Worm (Caenorhabditis elegans) whole organism, young adult: ENCODE results near the gene C06C3.4.

Experiments
- B0035.1 ChIP-seq: sonication (generic microtip); optimal IDR thresholded peaks from 2 replicates; lab custom pipeline; 2016; ENCODE audit warnings: missing genetic modification characterization, mild to moderate bottlenecking, missing compliant biosample characterization, missing genotype, missing genetic modification reagents
- B0261.1 ChIP-seq: sonication (generic microtip); optimal IDR thresholded peaks from 2 replicates; lab custom pipeline; 2016; ENCODE audit warnings: mild to moderate bottlenecking, missing genetic modification characterization, moderate library complexity, missing compliant biosample characterization
- C06A6.2 ChIP-seq: fragments of 200-800 bp; sonication (Bioruptor generic); conservative IDR thresholded peaks from 2 replicates; pipeline ENCODE4 v1.3.6; 2022; ENCODE audit warnings: missing genetic modification characterization, missing compliant biosample characterization
- C17E4.6 ChIP-seq: fragments of 200-800 bp; sonication (Bioruptor generic); IDR thresholded peaks from 2 replicates; pipeline ENCODE4 v1.3.6; 2022; ENCODE audit warnings: missing genetic modification reagents, missing genetic modification characterization, missing compliant biosample characterization
- F37B4.10 ChIP-seq: fragments of 200-800 bp; sonication (Bioruptor generic); IDR thresholded peaks from 2 replicates; pipeline ENCODE4 v1.3.6; 2022; ENCODE audit warnings: missing genetic modification characterization, missing compliant biosample characterization
- F49E8.2 ChIP-seq: sonication (generic microtip); optimal IDR thresholded peaks from 3 replicates; lab custom pipeline; 2017; ENCODE audit warnings: missing genetic modification characterization, mild to moderate bottlenecking, missing compliant biosample characterization, antibody characterized with exemption, moderate library complexity; ENCODE audit not compliant: insufficient read depth
- T26A5.8 ChIP-seq: sonication (generic microtip); optimal IDR thresholded peaks from 2 replicates; lab custom pipeline; 2016; ENCODE audit warnings: missing genetic modification characterization, missing compliant biosample characterization
- Y53G8AR.9 ChIP-seq: fragments of 200-800 bp; sonication (Bioruptor generic); conservative IDR thresholded peaks from 2 replicates; pipeline ENCODE4 v1.3.6; 2022; ENCODE audit warnings: missing genetic modification reagents, missing genetic modification characterization, missing compliant biosample characterization
- Y79H2A.3 ChIP-seq: fragments of 200-800 bp; sonication (Bioruptor generic); conservative IDR thresholded peaks from 2 replicates; pipeline ENCODE4 v1.3.6; 2022; ENCODE audit warnings: missing genetic modification reagents, missing genetic modification characterization, missing compliant biosample characterization
- ama-1 ChIP-seq, 3 experiments: fragments of 150-350 bp in 1 of 3; sonication (generic microtip) in 2 of 3; optimal IDR thresholded peaks; 2 replicates each; lab custom pipeline; 2014 to 2018; ENCODE audit warnings: missing biosample characterization in 2 of 3, missing genetic modification characterization in 2 of 3, missing genetic modification reagents in 2 of 3
- atf-7 ChIP-seq: sonication (generic microtip); optimal IDR thresholded peaks from 2 replicates; lab custom pipeline; 2017; ENCODE audit warnings: mild to moderate bottlenecking, missing genetic modification characterization, missing compliant biosample characterization
- attf-3 ChIP-seq: fragments of 200-800 bp; sonication (Bioruptor generic); conservative IDR thresholded peaks from 2 replicates; pipeline ENCODE4 v1.3.6; 2022; ENCODE audit warnings: missing genetic modification reagents, missing genetic modification characterization, missing compliant biosample characterization
- attf-5 ChIP-seq: fragments of 200-800 bp; sonication (Bioruptor generic); optimal IDR thresholded peaks from 2 replicates; lab custom pipeline; 2018; ENCODE audit warnings: mild to moderate bottlenecking, missing genetic modification characterization, missing compliant biosample characterization
- ceh-100 ChIP-seq: fragments of 200-800 bp; sonication (Bioruptor generic); IDR thresholded peaks from 2 replicates; pipeline ENCODE4 v1.3.6; 2022; ENCODE audit warnings: missing genetic modification reagents, missing genetic modification characterization, missing compliant biosample characterization
- ceh-27 ChIP-seq: fragments of 200-800 bp; sonication (Bioruptor generic); optimal IDR thresholded peaks from 2 replicates; lab custom pipeline; 2018; ENCODE audit warnings: mild to moderate bottlenecking, missing genetic modification characterization, moderate library complexity, missing compliant biosample characterization
- ceh-91 ChIP-seq: fragments of 200-800 bp; sonication (Bioruptor generic); IDR thresholded peaks from 2 replicates; pipeline ENCODE4 v1.3.6; 2022; ENCODE audit warnings: missing genetic modification reagents, missing genetic modification characterization, missing compliant biosample characterization
- chd-7 ChIP-seq: sonication (generic microtip); optimal IDR thresholded peaks from 2 replicates; lab custom pipeline; 2016; ENCODE audit warnings: mild to moderate bottlenecking, missing genetic modification characterization, moderate library complexity, missing compliant biosample characterization
- dox-1 ChIP-seq: fragments of 200-800 bp; sonication (Bioruptor generic); IDR thresholded peaks from 2 replicates; pipeline ENCODE4 v1.3.6; 2022; ENCODE audit warnings: missing genetic modification reagents, missing genetic modification characterization, missing compliant biosample characterization
- efl-1 ChIP-seq: fragments of 150-350 bp; optimal IDR thresholded peaks from 2 replicates; lab custom pipeline; 2014; ENCODE audit warnings: missing biosample characterization, missing genetic modification reagents, missing genetic modification characterization
- ekl-4 ChIP-seq: fragments of 200-800 bp; sonication (Bioruptor generic); IDR thresholded peaks from 2 replicates; pipeline ENCODE4 v1.3.6; 2022; ENCODE audit warnings: missing genetic modification reagents, missing genetic modification characterization, missing compliant biosample characterization
- gei-17 ChIP-seq: fragments of 200-800 bp; sonication (Bioruptor generic); optimal IDR thresholded peaks from 2 replicates; lab custom pipeline; 2018; ENCODE audit warnings: mild to moderate bottlenecking, missing genetic modification characterization, missing compliant biosample characterization
- hmg-20 ChIP-seq: fragments of 200-800 bp; sonication (Bioruptor generic); IDR thresholded peaks from 2 replicates; pipeline ENCODE4 v1.3.6; 2022; ENCODE audit warnings: missing genetic modification reagents, missing genetic modification characterization, missing compliant biosample characterization
- lin-35 ChIP-seq, 3 experiments: fragments of 150-350 bp in 2 of 3; sonication (generic microtip) in 1 of 3; optimal IDR thresholded peaks; 2 replicates each; lab custom pipeline; 2014 to 2018; ENCODE audit warnings: missing biosample characterization in 3 of 3, missing genetic modification characterization in 3 of 3, missing genetic modification reagents in 3 of 3
- lin-40 ChIP-seq: sonication (generic microtip); optimal IDR thresholded peaks from 2 replicates; lab custom pipeline; 2016; ENCODE audit warnings: missing genetic modification characterization, mild to moderate bottlenecking, missing compliant biosample characterization, missing genotype, missing genetic modification reagents
- lsl-1 ChIP-seq: fragments of 200-800 bp; sonication (Bioruptor generic); optimal IDR thresholded peaks from 2 replicates; lab custom pipeline; 2018; ENCODE audit warnings: mild to moderate bottlenecking, missing genetic modification characterization, moderate library complexity, missing compliant biosample characterization
- madf-10 ChIP-seq: sonication (generic microtip); optimal IDR thresholded peaks from 2 replicates; lab custom pipeline; 2016; ENCODE audit warnings: mild to moderate bottlenecking, missing genetic modification characterization, missing compliant biosample characterization
- madf-3 ChIP-seq: fragments of 200-800 bp; sonication (Bioruptor generic); IDR thresholded peaks from 2 replicates; pipeline ENCODE4 v1.3.6; 2022; ENCODE audit warnings: missing genetic modification reagents, missing genetic modification characterization, missing compliant biosample characterization
- mxl-1 ChIP-seq: sonication (generic microtip); optimal IDR thresholded peaks from 2 replicates; lab custom pipeline; 2016; ENCODE audit warnings: missing genetic modification characterization, missing compliant biosample characterization
- nfya-1 ChIP-seq: sonication (generic microtip); optimal IDR thresholded peaks from 2 replicates; lab custom pipeline; 2017; ENCODE audit warnings: antibody characterized with exemption, missing compliant biosample characterization, missing genetic modification characterization, borderline replicate concordance; ENCODE audit not compliant: insufficient read depth
- nhr-179 ChIP-seq: sonication (generic microtip); optimal IDR thresholded peaks from 2 replicates; lab custom pipeline; 2016; ENCODE audit warnings: mild to moderate bottlenecking, missing genetic modification characterization, missing compliant biosample characterization
- nhr-90 ChIP-seq: sonication (generic microtip); optimal IDR thresholded peaks from 2 replicates; lab custom pipeline; 2016; ENCODE audit warnings: missing genotype, mild to moderate bottlenecking, missing genetic modification characterization, missing compliant biosample characterization
- pha-4 ChIP-seq: fragments of 150-350 bp; sonication (generic microtip); optimal IDR thresholded peaks from 2 replicates; lab custom pipeline; 2014; ENCODE audit warnings: missing biosample characterization, missing genetic modification reagents, missing genetic modification characterization
- repo-1 ChIP-seq: sonication (generic microtip); optimal IDR thresholded peaks from 2 replicates; lab custom pipeline; 2017; ENCODE audit warnings: mild to moderate bottlenecking, missing genetic modification characterization, missing compliant biosample characterization
- rpc-1 ChIP-seq, 2 experiments: fragments of 150-350 bp in 1 of 2; sonication (generic microtip) in 1 of 2; optimal IDR thresholded peaks; 2 replicates each; lab custom pipeline; 2014 to 2018; ENCODE audit warnings: missing biosample characterization in 1 of 2, missing genetic modification characterization in 1 of 2, missing genetic modification reagents in 1 of 2, missing genotype in 1 of 2
- sdz-38 ChIP-seq: sonication (generic microtip); optimal IDR thresholded peaks from 2 replicates; lab custom pipeline; 2016; ENCODE audit warnings: missing genotype, missing genetic modification characterization, missing compliant biosample characterization
- sea-2 ChIP-seq: fragments of 200-800 bp; sonication (Bioruptor generic); IDR thresholded peaks from 2 replicates; pipeline ENCODE4 v1.3.6; 2022; ENCODE audit warnings: missing genetic modification characterization, missing compliant biosample characterization
- snpc-4 ChIP-seq, 5 experiments: fragments of 150-350 bp in 1 of 5; sonication (generic microtip) in 4 of 5; optimal IDR thresholded peaks; 2 replicates each; lab custom pipeline; 2014 to 2018; ENCODE audit warnings: missing genetic modification characterization in 5 of 5, missing biosample characterization in 3 of 5, antibody characterized with exemption in 2 of 5, mild to moderate bottlenecking in 2 of 5, missing compliant biosample characterization in 2 of 5, missing genotype in 2 of 5, moderate library complexity in 2 of 5, missing genetic modification reagents in 1 of 5
- sptf-2 ChIP-seq: fragments of 200-800 bp; sonication (Bioruptor generic); optimal IDR thresholded peaks from 2 replicates; lab custom pipeline; 2018; ENCODE audit warnings: mild to moderate bottlenecking, missing genetic modification characterization, missing compliant biosample characterization
- tbx-9 ChIP-seq: sonication (generic microtip); optimal IDR thresholded peaks from 2 replicates; lab custom pipeline; 2016; ENCODE audit warnings: borderline replicate concordance, missing genetic modification characterization, inconsistent platforms, missing compliant biosample characterization
- zim-3 ChIP-seq: sonication (generic microtip); optimal IDR thresholded peaks from 2 replicates; lab custom pipeline; 2017; ENCODE audit warnings: mild to moderate bottlenecking, missing genetic modification characterization, moderate library complexity, missing compliant biosample characterization
- ztf-26 ChIP-seq: sonication (generic microtip); optimal IDR thresholded peaks from 2 replicates; lab custom pipeline; 2017; ENCODE audit warnings: missing genetic modification characterization, missing compliant biosample characterization

The C06C3.4 gene

DNA sequence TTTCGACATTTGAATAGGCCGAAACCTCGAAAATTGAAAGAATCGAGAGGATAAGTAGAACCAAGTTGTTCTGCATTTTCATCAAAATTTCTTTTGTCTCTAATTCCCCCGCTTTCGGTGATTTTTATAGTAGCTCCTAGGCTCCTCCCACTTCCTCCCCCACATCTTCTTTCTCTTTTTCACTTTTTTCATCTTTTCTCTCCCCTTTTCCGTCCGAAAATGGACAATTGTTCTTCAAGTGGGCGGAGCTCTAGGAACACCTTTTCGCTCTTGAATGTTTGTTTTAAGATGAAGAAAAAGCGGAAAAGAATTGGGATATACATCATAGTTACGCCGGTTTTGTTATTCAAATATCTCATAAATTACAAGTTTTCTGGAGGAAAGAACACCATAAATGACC is 26.6 kb upstream of the C06C3.4 start, which contains the start of gene F42A8.1:
F42A8.1 (minus strand) TSS at position 101 of the 400 bp plus-strand sequence.
- TF ChIP-seq zim-3 (no peak), rpc-1 (optimal IDR thresholded peaks at IDR 0.05; lab: Kevin White, UChicago) (no peak), rpc-1 (tag; optimal IDR thresholded peaks at IDR 0.05; lab: Kevin White, UChicago) (no peak), lin-35 (GFP tag; optimal IDR thresholded peaks at IDR 0.05; lab: Kevin White, UChicago) (no peak), F49E8.2 (tag; lab: Kevin White, UChicago) (no peak), snpc-4 (GFP tag; optimal IDR thresholded peaks at IDR 0.05; lab: Kevin White, UChicago) (no peak), snpc-4 (tag; optimal IDR thresholded peaks at IDR 0.05; lab: Kevin White, UChicago) (no peak)

DNA sequence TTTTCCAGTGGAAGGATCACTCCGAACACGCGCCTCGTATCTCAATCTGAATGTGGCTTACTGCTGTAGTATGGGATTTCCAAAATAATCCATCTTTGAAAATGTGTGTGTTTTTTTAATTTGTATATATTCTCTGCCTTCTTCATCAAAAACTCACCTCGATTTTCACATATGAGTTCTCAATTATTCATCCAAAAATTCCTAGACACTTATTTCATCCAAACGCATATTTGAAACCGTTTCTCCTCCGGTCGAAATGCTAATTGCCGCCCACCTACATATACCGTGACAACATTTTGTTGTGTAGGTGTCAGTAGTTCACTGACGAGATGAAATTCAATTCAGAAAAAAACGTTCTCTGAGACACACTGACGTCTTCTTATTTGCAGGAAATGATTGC is 25.6 kb upstream of the C06C3.4 start:
- TF ChIP-seq hmg-20 (no peak), tbx-9 (tag; lab: Kevin White, UChicago) (no peak), gei-17 (GFP tag; lab: Kevin White, UChicago) (no peak), dox-1 (no peak), pha-4 (tag; lab: Kevin White, UChicago) (no peak), B0035.1 (tag; lab: Kevin White, UChicago) (no peak), T26A5.8 (tag; lab: Kevin White, UChicago) (no peak)

DNA sequence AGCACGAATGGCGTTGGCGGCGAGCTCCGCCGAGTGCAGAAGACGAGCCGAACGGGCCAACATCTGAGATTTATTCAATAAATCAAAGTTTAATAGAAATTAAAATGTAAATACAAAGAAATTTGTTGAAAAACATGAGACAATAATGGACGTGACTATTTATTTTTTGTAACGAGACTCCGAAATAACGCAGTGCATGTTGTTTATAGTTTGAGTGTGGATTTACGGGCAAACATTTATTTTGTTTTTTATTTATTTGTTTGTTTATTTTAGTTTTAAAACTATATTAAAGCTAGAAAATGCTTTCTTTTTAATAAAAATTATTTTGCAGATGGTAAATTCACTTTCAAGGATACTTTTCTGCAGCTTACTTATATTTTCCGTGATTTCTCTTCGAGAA is 20.4 kb upstream of the C06C3.4 start, which contains the start of the genes sdhb-1 and cup-15:
sdhb-1 (minus strand) TSS at position 63 of the 400 bp plus-strand sequence.
cup-15 (plus strand) TSS at position 332 of the 400 bp plus-strand sequence.
- TF ChIP-seq sea-2 (GFP tag; lab: Robert Waterston, UW), result no peak
- TF ChIP-seq attf-3 (GFP tag; lab: Robert Waterston, UW), result peak; percentile 87

DNA sequence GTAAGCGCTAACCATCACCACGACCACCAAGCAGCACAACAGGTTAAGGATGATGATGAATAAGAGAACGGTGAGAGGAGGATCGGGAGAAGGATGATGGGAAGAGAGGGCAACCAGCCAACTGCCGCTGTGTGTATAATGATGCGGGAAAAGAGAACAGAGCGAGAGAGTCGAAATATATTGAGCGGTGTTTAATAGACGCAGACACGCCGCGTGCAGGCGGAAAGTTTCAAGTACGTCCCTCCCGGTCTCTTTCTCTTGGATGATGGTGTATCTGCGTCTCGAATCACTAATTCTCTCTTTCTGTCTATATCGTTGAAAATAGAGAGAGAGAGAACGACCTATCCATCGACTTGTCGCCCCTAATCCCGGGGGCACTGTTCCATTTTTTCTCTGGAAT is 16.4 kb upstream of the C06C3.4 start:
- peak; percentile 39 for TF ChIP-seq attf-5 (GFP tag; lab: Kevin White, UChicago)
- no peak for TF ChIP-seq madf-10 (tag; lab: Kevin White, UChicago)
- no peak for TF ChIP-seq ceh-91 (GFP tag; lab: Robert Waterston, UW)
- TF ChIP-seq atf-7 (tag; lab: Kevin White, UChicago), result no peak
- no peak for TF ChIP-seq nhr-90
- no peak for TF ChIP-seq F37B4.10 (GFP tag; lab: Robert Waterston, UW)
- TF ChIP-seq C06A6.2 (GFP tag; lab: Robert Waterston, UW), result no peak
- TF ChIP-seq sea-2 (GFP tag; lab: Robert Waterston, UW), result no peak
- no peak for TF ChIP-seq sdz-38 (tag; lab: Kevin White, UChicago)
- no peak for TF ChIP-seq tbx-9 (tag; lab: Kevin White, UChicago)
- no peak for TF ChIP-seq ceh-100
- TF ChIP-seq ztf-26, result no peak
- no peak for TF ChIP-seq mxl-1 (tag; lab: Kevin White, UChicago)
- TF ChIP-seq C17E4.6 (GFP tag; lab: Robert Waterston, UW), result no peak
- TF ChIP-seq rpc-1 (optimal IDR thresholded peaks at IDR 0.05; lab: Kevin White, UChicago), result no peak
- TF ChIP-seq rpc-1 (tag; optimal IDR thresholded peaks at IDR 0.05; lab: Kevin White, UChicago), result no peak
- TF ChIP-seq sptf-2 (GFP tag; lab: Kevin White, UChicago), result no peak
- TF ChIP-seq B0035.1 (tag; lab: Kevin White, UChicago), result no peak
- no peak for TF ChIP-seq B0261.1 (tag; lab: Kevin White, UChicago)
- TF ChIP-seq madf-3 (GFP tag; lab: Robert Waterston, UW), result no peak
- no peak for TF ChIP-seq nfya-1
- peak; percentile 8 for TF ChIP-seq lin-40 (tag; lab: Kevin White, UChicago)
- TF ChIP-seq ekl-4 (GFP tag; lab: Robert Waterston, UW), result 0 out of 2 replicates have a peak, but pooled peaks have one; percentile 23
- TF ChIP-seq lsl-1, result no peak
- TF ChIP-seq chd-7 (tag; lab: Kevin White, UChicago), result no peak
- peak; percentile 10 for TF ChIP-seq ceh-27
- no peak for TF ChIP-seq zim-3
- TF ChIP-seq repo-1 (tag; lab: Kevin White, UChicago), result no peak
- TF ChIP-seq Y53G8AR.9 (GFP tag; lab: Robert Waterston, UW), result no peak
- no peak for TF ChIP-seq efl-1 (GFP tag; lab: Kevin White, UChicago)
- TF ChIP-seq nhr-179 (tag; lab: Kevin White, UChicago), result no peak
- TF ChIP-seq Y79H2A.3 (GFP tag; lab: Robert Waterston, UW), result no peak
- TF ChIP-seq ama-1 (optimal IDR thresholded peaks at IDR 0.05; lab: Kevin White, UChicago), result no peak
- no peak for TF ChIP-seq ama-1 (GFP tag; optimal IDR thresholded peaks at IDR 0.05; lab: Kevin White, UChicago)
